Fruit fly (Drosophila melanogaster) whole organism, embryonic: Measurements from ENCODE around the gene Aps.
A peak's percentile ranks its signal among the peaks of the same experiment; 100 is the strongest.

ENCODE experiments used
- Antp ChIP-seq: fragments of 200-800 bp; sonication (Bioruptor generic); optimal IDR thresholded peaks from 3 replicates; lab custom pipeline; 2016; ENCODE audit warnings: missing biosample characterization, missing genetic modification characterization
- Awh ChIP-seq: fragments of 200-800 bp; sonication (Bioruptor generic); IDR thresholded peaks from 2 replicates; pipeline ENCODE4, ENCODE4 v1.3.6; 2022; ENCODE audit warnings: missing biosample characterization, missing genetic modification characterization
- Bgb ChIP-seq: fragments of 200-800 bp; sonication (Bioruptor generic); IDR thresholded peaks from 2 replicates; pipeline ENCODE4 v1.3.6; 2022; ENCODE audit warnings: missing biosample characterization, missing genetic modification characterization; ENCODE audit not compliant: partially characterized antibody
- CG10654 ChIP-seq: fragments of 200-800 bp; sonication (Bioruptor generic); optimal IDR thresholded peaks from 2 replicates; lab custom pipeline; 2016; ENCODE audit warnings: missing biosample characterization, missing genetic modification characterization
- CG12744 ChIP-seq: fragments of 200-800 bp; sonication (Bioruptor generic); optimal IDR thresholded peaks from 2 replicates; lab custom pipeline; 2016; ENCODE audit warnings: missing biosample characterization, missing genetic modification characterization
- CG15696 ChIP-seq: fragments of 200-800 bp; sonication (Bioruptor generic); optimal IDR thresholded peaks from 2 replicates; lab custom pipeline; 2019; ENCODE audit warnings: missing biosample characterization, mild to moderate bottlenecking, missing genetic modification characterization, moderate library complexity
- CG17829 ChIP-seq: fragments of 200-800 bp; optimal IDR thresholded peaks from 2 replicates; lab custom pipeline; 2019; ENCODE audit warnings: missing biosample characterization, mild to moderate bottlenecking, missing genetic modification characterization, moderate library complexity
- CG18011 ChIP-seq: fragments of 200-800 bp; sonication (Bioruptor generic); optimal IDR thresholded peaks from 2 replicates; lab custom pipeline; 2017; ENCODE audit warnings: missing biosample characterization, missing genetic modification characterization, mild to moderate bottlenecking, moderate library complexity, missing genotype
- CG31224 ChIP-seq: fragments of 200-800 bp; sonication (Bioruptor generic); IDR thresholded peaks from 2 replicates; pipeline ENCODE4 v1.3.6; 2022; ENCODE audit warnings: missing biosample characterization, missing genetic modification characterization
- CG4730 ChIP-seq: fragments of 200-800 bp; sonication (Bioruptor generic); IDR thresholded peaks from 2 replicates; pipeline ENCODE4 v1.3.6; 2022; ENCODE audit warnings: missing biosample characterization, missing genetic modification characterization
- CG6683 ChIP-seq: fragments of 200-800 bp; sonication (Bioruptor generic); optimal IDR thresholded peaks from 2 replicates; lab custom pipeline; 2017; ENCODE audit warnings: missing biosample characterization, mild to moderate bottlenecking, missing genetic modification characterization, missing genetic modification reagents
- CTCF ChIP-seq: fragments of 200-800 bp; sonication (Bioruptor generic); optimal IDR thresholded peaks from 2 replicates; lab custom pipeline; 2017; ENCODE audit warnings: missing biosample characterization, mild to moderate bottlenecking, missing genetic modification characterization, moderate library complexity
- D ChIP-seq, 2 experiments: fragments of 200-800 bp in 1 of 2; fragments of >200 bp in 1 of 2; sonication (Bioruptor generic) in 1 of 2; optimal IDR thresholded peaks; 2 replicates in 1 of 2; 3 replicates in 1 of 2; lab custom pipeline; 2017; ENCODE audit warnings: mild to moderate bottlenecking in 1 of 2, missing biosample characterization in 1 of 2, missing genetic modification characterization in 1 of 2, missing genetic modification reagents in 1 of 2
- D19A ChIP-seq: fragments of 200-800 bp; optimal IDR thresholded peaks from 3 replicates; lab custom pipeline; 2019; ENCODE audit warnings: missing biosample characterization, mild to moderate bottlenecking, missing genetic modification characterization, moderate library complexity
- Dip2 ChIP-seq: fragments of 200-800 bp; sonication (Bioruptor generic); IDR thresholded peaks from 2 replicates; pipeline ENCODE4 v1.3.6; 2022; ENCODE audit warnings: missing biosample characterization, missing genetic modification characterization
- Dll ChIP-seq: fragments of 200-800 bp; sonication (Bioruptor generic); IDR thresholded peaks from 4 replicates; pipeline ENCODE4 v1.3.6; 2022; ENCODE audit warnings: missing biosample characterization, missing genetic modification characterization; ENCODE audit not compliant: partially characterized antibody
- Dref ChIP-seq: fragments of 200-800 bp; sonication (Bioruptor generic); IDR thresholded peaks from 2 replicates; pipeline ENCODE4 v1.3.6; 2022; ENCODE audit warnings: missing biosample characterization, missing genetic modification characterization
- Fer3 ChIP-seq: fragments of 200-800 bp; sonication (Bioruptor generic); optimal IDR thresholded peaks from 2 replicates; lab custom pipeline; 2018; ENCODE audit warnings: missing biosample characterization, mild to moderate bottlenecking, missing genetic modification characterization, moderate library complexity
- GATAe ChIP-seq: fragments of 200-800 bp; sonication (Bioruptor generic); conservative IDR thresholded peaks from 2 replicates; pipeline ENCODE4 v1.3.6; 2022; ENCODE audit warnings: missing biosample characterization, missing genetic modification characterization
- HmgZ ChIP-seq: fragments of 200-800 bp; sonication (Bioruptor generic); optimal IDR thresholded peaks from 2 replicates; lab custom pipeline; 2018; ENCODE audit warnings: missing biosample characterization, mild to moderate bottlenecking, missing genetic modification characterization
- Hr51 ChIP-seq, 2 experiments: fragments of 200-800 bp; sonication (Bioruptor generic); optimal IDR thresholded peaks; 2 replicates in 1 of 2; 3 replicates in 1 of 2; lab custom pipeline; 2016 to 2018; ENCODE audit warnings: missing biosample characterization in 2 of 2, missing genetic modification characterization in 2 of 2, mild to moderate bottlenecking in 1 of 2, moderate library complexity in 1 of 2
- Jarid2 ChIP-seq: fragments of 200-800 bp; sonication (Bioruptor generic); optimal IDR thresholded peaks from 3 replicates; lab custom pipeline; 2017; ENCODE audit warnings: mild to moderate bottlenecking, missing biosample characterization, missing genetic modification reagents, missing genetic modification characterization
- Lpt ChIP-seq: fragments of >200 bp; optimal IDR thresholded peaks from 2 replicates; lab custom pipeline; 2018; ENCODE audit warnings: missing biosample characterization, missing genetic modification characterization
- MESR4 ChIP-seq: fragments of 200-800 bp; sonication (Bioruptor generic); optimal IDR thresholded peaks from 2 replicates; lab custom pipeline; 2018; ENCODE audit warnings: missing biosample characterization, mild to moderate bottlenecking, missing genetic modification characterization, moderate library complexity
- NFAT ChIP-seq: fragments of 200-800 bp; sonication (Bioruptor generic); IDR thresholded peaks from 2 replicates; pipeline ENCODE4 v1.3.6; 2022; ENCODE audit warnings: missing biosample characterization, missing genetic modification characterization
- NK7.1 ChIP-seq: fragments of 200-800 bp; sonication (Bioruptor generic); optimal IDR thresholded peaks from 3 replicates; lab custom pipeline; 2016; ENCODE audit warnings: missing biosample characterization, missing genetic modification characterization
- Opbp ChIP-seq: fragments of 200-800 bp; sonication (Bioruptor generic); IDR thresholded peaks from 3 replicates; pipeline ENCODE4 v1.3.6; 2022; ENCODE audit warnings: missing biosample characterization, missing genetic modification characterization; ENCODE audit not compliant: partially characterized antibody
- Pdp1 ChIP-seq, 2 experiments: fragments of 200-800 bp; sonication (Bioruptor generic); optimal IDR thresholded peaks; 3 replicates each; lab custom pipeline; 2016; ENCODE audit warnings: missing biosample characterization in 2 of 2, missing genetic modification characterization in 2 of 2, mild to moderate bottlenecking in 1 of 2, moderate library complexity in 1 of 2
- abd-A ChIP-seq: fragments of 200-800 bp; sonication (Bioruptor generic); optimal IDR thresholded peaks from 3 replicates; lab custom pipeline; 2019; ENCODE audit warnings: missing biosample characterization, mild to moderate bottlenecking, missing genetic modification characterization, moderate library complexity
- amos ChIP-seq: fragments of 200-800 bp; sonication (Bioruptor generic); IDR thresholded peaks from 2 replicates; pipeline ENCODE4 v1.3.6; 2022; ENCODE audit warnings: missing biosample characterization, missing genetic modification characterization; ENCODE audit not compliant: partially characterized antibody
- ash1 ChIP-seq: fragments of 200-800 bp; sonication (Bioruptor generic); optimal IDR thresholded peaks from 2 replicates; lab custom pipeline; 2018; ENCODE audit warnings: missing biosample characterization, mild to moderate bottlenecking, missing genetic modification characterization
- bcd ChIP-seq: fragments of 200-800 bp; sonication (Bioruptor generic); optimal IDR thresholded peaks from 2 replicates; lab custom pipeline; 2017; ENCODE audit warnings: missing biosample characterization, mild to moderate bottlenecking, missing genetic modification characterization
- bsh ChIP-seq, 2 experiments: fragments of 200-800 bp; sonication (Bioruptor generic); optimal IDR thresholded peaks; 2 replicates each; lab custom pipeline; 2017 to 2018; ENCODE audit warnings: mild to moderate bottlenecking in 2 of 2, missing biosample characterization in 2 of 2, missing genetic modification characterization in 2 of 2, moderate library complexity in 1 of 2
- chn ChIP-seq: fragments of 200-800 bp; sonication (Bioruptor generic); optimal IDR thresholded peaks from 2 replicates; lab custom pipeline; 2016; ENCODE audit warnings: missing biosample characterization, missing genetic modification characterization
- ci ChIP-seq: fragments of 200-800 bp; sonication (Bioruptor generic); IDR thresholded peaks from 3 replicates; pipeline ENCODE4 v1.3.6; 2022; ENCODE audit warnings: missing biosample characterization, missing genetic modification characterization
- dimm ChIP-seq: fragments of 200-800 bp; sonication (Bioruptor generic); IDR thresholded peaks from 2 replicates; pipeline ENCODE4 v1.3.6; 2022; ENCODE audit warnings: missing biosample characterization, missing genetic modification characterization
- esg ChIP-seq: fragments of 200-800 bp; sonication (Bioruptor generic); conservative IDR thresholded peaks from 2 replicates; pipeline ENCODE4 v1.3.6; 2022; ENCODE audit warnings: missing biosample characterization, missing genetic modification characterization
- gro ChIP-seq: fragments of 200-800 bp; sonication (Bioruptor generic); optimal IDR thresholded peaks from 2 replicates; lab custom pipeline; 2016; ENCODE audit warnings: missing biosample characterization, missing genetic modification characterization
- h ChIP-seq: fragments of >200 bp; optimal IDR thresholded peaks from 2 replicates; lab custom pipeline; 2017
- inv ChIP-seq: fragments of 200-800 bp; sonication (Bioruptor generic); IDR thresholded peaks from 2 replicates; pipeline ENCODE4 v1.3.6; 2022; ENCODE audit warnings: missing biosample characterization, missing genetic modification characterization; ENCODE audit not compliant: partially characterized antibody
- luna ChIP-seq: fragments of 200-800 bp; sonication (Bioruptor generic); optimal IDR thresholded peaks from 2 replicates; lab custom pipeline; 2016; ENCODE audit warnings: missing biosample characterization, missing genetic modification characterization
- nerfin-2 ChIP-seq: fragments of 200-800 bp; sonication (Bioruptor generic); IDR thresholded peaks from 2 replicates; pipeline ENCODE4 v1.3.6; 2022; ENCODE audit warnings: missing biosample characterization, missing genetic modification characterization; ENCODE audit not compliant: partially characterized antibody
- nmo ChIP-seq: fragments of 200-800 bp; sonication (Bioruptor generic); optimal IDR thresholded peaks from 2 replicates; lab custom pipeline; 2018; ENCODE audit warnings: missing biosample characterization, mild to moderate bottlenecking, missing genetic modification characterization, moderate library complexity
- peb ChIP-seq: fragments of 200-800 bp; sonication (Bioruptor generic); IDR thresholded peaks from 2 replicates; pipeline ENCODE4 v1.3.6; 2022; ENCODE audit warnings: missing biosample characterization, missing genetic modification characterization
- pfk ChIP-seq: fragments of 200-800 bp; sonication (Bioruptor generic); optimal IDR thresholded peaks from 2 replicates; lab custom pipeline; 2018; ENCODE audit warnings: missing biosample characterization, mild to moderate bottlenecking, missing genetic modification characterization, moderate library complexity
- phol ChIP-seq: fragments of 200-800 bp; sonication (Bioruptor generic); optimal IDR thresholded peaks from 3 replicates; lab custom pipeline; 2018; ENCODE audit warnings: missing biosample characterization, mild to moderate bottlenecking, missing genetic modification characterization, moderate library complexity
- pita ChIP-seq: fragments of 200-800 bp; sonication (Bioruptor generic); optimal IDR thresholded peaks from 2 replicates; lab custom pipeline; 2017; ENCODE audit warnings: missing biosample characterization, mild to moderate bottlenecking, missing genetic modification characterization
- row ChIP-seq: fragments of 200-800 bp; sonication (Bioruptor generic); IDR thresholded peaks from 3 replicates; pipeline ENCODE4 v1.3.6; 2022; ENCODE audit warnings: missing biosample characterization, missing genetic modification characterization
- so ChIP-seq: fragments of 200-800 bp; sonication (Bioruptor generic); IDR thresholded peaks from 3 replicates; pipeline ENCODE4 v1.3.6; 2022; ENCODE audit warnings: missing biosample characterization, missing genetic modification characterization
- ttk ChIP-seq: fragments of 200-800 bp; sonication (Bioruptor generic); IDR thresholded peaks from 2 replicates; pipeline ENCODE4 v2.1.2; 2022; ENCODE audit warnings: missing biosample characterization, missing genetic modification characterization
- zfh1 ChIP-seq: fragments of 200-800 bp; sonication (Bioruptor generic); IDR thresholded peaks from 3 replicates; pipeline ENCODE4 v1.3.6; 2022; ENCODE audit warnings: missing biosample characterization, missing genetic modification characterization

The Aps gene

DNA sequence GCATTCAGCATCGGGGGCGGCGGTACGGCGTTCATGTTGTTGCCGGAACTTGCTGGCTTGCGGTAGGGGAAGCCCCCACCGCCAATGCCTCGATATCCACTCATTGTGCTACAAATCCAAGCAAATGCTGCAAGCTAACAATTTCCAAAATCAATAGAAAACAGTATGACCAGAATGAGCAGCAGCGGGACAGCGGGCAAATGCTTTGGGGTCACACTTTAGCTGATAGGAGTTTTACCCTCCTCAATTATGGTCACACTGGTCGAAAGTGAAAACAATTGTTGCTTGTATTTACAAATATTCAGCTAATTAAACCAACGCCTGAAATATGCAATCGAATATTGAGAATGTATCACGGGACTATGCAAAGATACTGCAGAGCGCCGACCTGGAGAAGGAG, 20.1 kb downstream of the Aps start, which contains the start of the genes CG6418 and Blos4:
Gene CG6418, minus strand, starts transcription at position 196 of the 400 bp plus-strand sequence.
Gene Blos4, plus strand, starts transcription at position 244 of the 400 bp plus-strand sequence.
- TF ChIP-seq CG18011 (GFP tag; lab: Kevin White, UChicago) (no peak), ci (GFP tag; lab: Robert Waterston, UW) (no peak; the same call in 2 of the 3 replicates), peb (GFP tag; lab: Robert Waterston, UW) (no peak), CG17829 (peak; percentile 0), Pdp1 (GFP tag; optimal IDR thresholded peaks at IDR 0.05; lab: Kevin White, UChicago) (no peak), CG10654 (GFP tag; lab: Kevin White, UChicago) (no peak), Jarid2 (no peak), Fer3 (tag; lab: Kevin White, UChicago) (no peak), CG15696 (tag; lab: Kevin White, UChicago) (no peak), CTCF (no peak), phol (tag; lab: Kevin White, UChicago) (peak; percentile 1), gro (GFP tag; lab: Kevin White, UChicago) (no peak), ttk (GFP tag; lab: Robert Waterston, UW) (no peak), Dip2 (GFP tag; lab: Robert Waterston, UW) (no peak), Lpt (GFP tag; lab: Kevin White, UChicago) (no peak), pita (GFP tag; lab: Kevin White, UChicago) (no peak), row (GFP tag; lab: Robert Waterston, UW) (0 out of 3 replicates have a peak, but pooled peaks have one; percentile 8), zfh1 (GFP tag; lab: Robert Waterston, UW) (no peak; the same call in 2 of the 3 replicates), amos (GFP tag; lab: Robert Waterston, UW) (peak; percentile 44; the same call in 1 of the 2 replicates), pfk (GFP tag; lab: Kevin White, UChicago) (no peak), bcd (GFP tag; lab: Kevin White, UChicago) (no peak), HmgZ (tag; lab: Kevin White, UChicago) (peak; percentile 46), luna (GFP tag; lab: Kevin White, UChicago) (no peak), so (GFP tag; lab: Robert Waterston, UW) (no peak), nerfin-2 (GFP tag; lab: Robert Waterston, UW) (peak; percentile 38; the same call in 1 of the 2 replicates), Bgb (GFP tag; lab: Robert Waterston, UW) (peak; percentile 56), Dref (GFP tag; lab: Robert Waterston, UW) (peak; percentile 43), CG31224 (no peak), MESR4 (peak; percentile 67), D19A (tag; lab: Kevin White, UChicago) (no peak), CG6683 (GFP tag; lab: Kevin White, UChicago) (no peak), GATAe (GFP tag; lab: Robert Waterston, UW) (no peak), ash1 (GFP tag; lab: Kevin White, UChicago) (no peak), abd-A (tag; lab: Kevin White, UChicago) (no peak), Awh (0 out of 2 replicates have a peak, but pooled peaks have one; percentile 7), Antp (GFP tag; lab: Kevin White, UChicago) (no peak), CG4730 (no peak), esg (GFP tag; lab: Robert Waterston, UW) (no peak), Dll (peak; percentile 47; the same call in 1 of the 4 replicates), h (lab: Kevin White, UChicago) (no peak), bsh (GFP tag; optimal IDR thresholded peaks at IDR 0.05; lab: Kevin White, UChicago) (no peak), CG12744 (GFP tag; lab: Kevin White, UChicago) (no peak), chn (GFP tag; lab: Kevin White, UChicago) (no peak), Hr51 (GFP tag; optimal IDR thresholded peaks at IDR 0.05; lab: Kevin White, UChicago) (no peak), D (optimal IDR thresholded peaks at IDR 0.05; lab: Kevin White, UChicago) (no peak), D (GFP tag; optimal IDR thresholded peaks at IDR 0.05; lab: Kevin White, UChicago) (no peak), NFAT (no peak), inv (no peak), dimm (no peak), Opbp (GFP tag; lab: Robert Waterston, UW) (no peak), nmo (GFP tag; lab: Kevin White, UChicago) (peak; percentile 41), NK7.1 (GFP tag; lab: Kevin White, UChicago) (no peak)
